Fruit fly (Drosophila melanogaster): ENCODE results near the gene CG7300.

The CG7300 gene

DNA sequence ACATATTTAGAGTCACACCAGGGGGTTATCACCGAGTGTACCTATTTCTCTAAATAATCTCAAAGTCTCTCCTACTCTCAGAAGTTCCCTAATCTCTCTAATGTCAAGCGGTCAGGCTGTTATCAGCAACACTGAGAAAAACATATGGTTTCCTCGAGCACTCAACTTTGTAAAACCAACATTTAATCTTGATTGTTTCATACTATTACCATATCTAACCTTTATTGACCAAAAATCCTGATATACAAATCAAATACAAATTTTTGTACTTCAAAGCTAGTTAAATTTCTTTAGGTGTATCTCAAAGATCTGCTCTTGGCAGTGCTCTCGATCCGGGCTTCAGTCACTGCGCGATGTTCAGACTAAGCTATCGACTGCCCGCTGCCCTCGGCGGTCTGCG lies 5.4 kb upstream of the CG7300 start, which contains the start of gene CG6415 (continued):
- TF ChIP-seq CG7839 (tag; optimal IDR thresholded peaks at IDR 0.05) (peak; percentile 87), CG17612 (GFP tag; IDR thresholded peaks at IDR 0.05) (peak; percentile 60), CG14014 (GFP tag; IDR thresholded peaks at IDR 0.05) (peak; percentile 80), exex (tag; optimal IDR thresholded peaks at IDR 0.05) (no peak), Dbx (GFP tag; IDR thresholded peaks at IDR 0.05) (no peak), sens-2 (GFP tag; IDR thresholded peaks at IDR 0.05) (0 out of 2 replicates have a peak, but pooled peaks have one; percentile 50), CG7928 (GFP tag; optimal IDR thresholded peaks at IDR 0.05) (no peak), NC2α (GFP tag; optimal IDR thresholded peaks at IDR 0.05) (peak; percentile 47), rib (GFP tag; IDR thresholded peaks at IDR 0.05) (no peak), CG32772 (GFP tag; IDR thresholded peaks at IDR 0.05) (peak; percentile 72), trem (tag; optimal IDR thresholded peaks at IDR 0.05) (peak; percentile 55), dpn (GFP tag; optimal IDR thresholded peaks at IDR 0.05) (peak; percentile 75 to 77), CG33557 (GFP tag; optimal IDR thresholded peaks at IDR 0.05) (peak; percentile 69), Six4 (GFP tag; optimal IDR thresholded peaks at IDR 0.05) (peak; percentile 40), CG10654 (GFP tag; optimal IDR thresholded peaks at IDR 0.05) (peak; percentile 57), Hey (tag; optimal IDR thresholded peaks at IDR 0.05) (no peak), CG30403 (GFP tag; optimal IDR thresholded peaks at IDR 0.05) (peak; percentile 69), run (tag; optimal IDR thresholded peaks at IDR 0.05) (no peak), CG15514 (GFP tag; optimal IDR thresholded peaks at IDR 0.05) (peak; percentile 44), Hmr (GFP tag; optimal IDR thresholded peaks at IDR 0.05) (peak; percentile 72), CrebB (tag; optimal IDR thresholded peaks at IDR 0.05) (peak; percentile 42), onecut (GFP tag; IDR thresholded peaks at IDR 0.05) (peak; percentile 45; the same call in 1 of the 2 replicates), CG5953 (GFP tag; IDR thresholded peaks at IDR 0.05) (no peak), Oaz (GFP tag; IDR thresholded peaks at IDR 0.05) (0 out of 2 replicates have a peak, but pooled peaks have one; percentile 37), CG4707 (GFP tag; optimal IDR thresholded peaks at IDR 0.05) (no peak), CG4854 (GFP tag; optimal IDR thresholded peaks at IDR 0.05) (peak; percentile 20), dimm (GFP tag; IDR thresholded peaks at IDR 0.05) (no peak), CG12071 (GFP tag; optimal IDR thresholded peaks at IDR 0.05) (peak; percentile 65), pb (GFP tag; optimal IDR thresholded peaks at IDR 0.05) (peak; percentile 6), zfh1 (GFP tag; IDR thresholded peaks at IDR 0.05) (peak; percentile 83), tll (GFP tag; optimal IDR thresholded peaks at IDR 0.05) (no peak), Abd-B (GFP tag; optimal IDR thresholded peaks at IDR 0.05) (peak; percentile 48), dati (GFP tag; IDR thresholded peaks at IDR 0.05) (peak; percentile 50; the same call in 1 of the 2 replicates), ab (GFP tag; optimal IDR thresholded peaks at IDR 0.05) (no peak), CG8359 (GFP tag; optimal IDR thresholded peaks at IDR 0.05; ENCODE audit: borderline replicate concordance) (peak; percentile 43), emc (GFP tag; optimal IDR thresholded peaks at IDR 0.05) (no peak), sqz (GFP tag; optimal IDR thresholded peaks at IDR 0.05) (peak; percentile 33), Atf3 (GFP tag; optimal IDR thresholded peaks at IDR 0.05) (peak; percentile 48), Aef1 (GFP tag; IDR thresholded peaks at IDR 0.05) (peak; percentile 68), CG9932 (GFP tag; IDR thresholded peaks at IDR 0.05) (peak; percentile 36; the same call in 1 of the 2 replicates), CG13894 (tag; optimal IDR thresholded peaks at IDR 0.05) (peak; percentile 43), Eip74EF (GFP tag; optimal IDR thresholded peaks at IDR 0.05) (no peak), CG13775 (GFP tag; optimal IDR thresholded peaks at IDR 0.05) (peak; percentile 46), TFAM (GFP tag; optimal IDR thresholded peaks at IDR 0.05) (peak; percentile 36), Camta (GFP tag; optimal IDR thresholded peaks at IDR 0.05) (peak; percentile 64), stc (GFP tag; IDR thresholded peaks at IDR 0.05) (peak; percentile 39; the same call in 1 of the 2 replicates), lov (optimal IDR thresholded peaks at IDR 0.05) (no peak), lov (GFP tag; IDR thresholded peaks at IDR 0.05) (no peak), CG1602 (GFP tag; optimal IDR thresholded peaks at IDR 0.05) (peak; percentile 48), Spps (tag; optimal IDR thresholded peaks at IDR 0.05) (peak; percentile 32), CG6765 (GFP tag; optimal IDR thresholded peaks at IDR 0.05) (peak; percentile 44)
